Worm (Caenorhabditis elegans) whole organism, L2 larva: ENCODE data around the gene clec-118.

Source experiments
- blmp-1 ChIP-seq: sonication (generic microtip); optimal IDR thresholded peaks from 2 replicates; lab custom pipeline; 2017; ENCODE audit warnings: missing genetic modification characterization, mild to moderate bottlenecking, missing compliant biosample characterization, antibody characterized with exemption, moderate library complexity; ENCODE audit not compliant: insufficient read depth
- elt-1 ChIP-seq: fragments of 150-350 bp; optimal IDR thresholded peaks from 2 replicates; lab custom pipeline; 2014; ENCODE audit warnings: missing biosample characterization, missing genetic modification characterization
- lin-13 ChIP-seq: fragments of 150-350 bp; optimal IDR thresholded peaks from 2 replicates; lab custom pipeline; 2014; ENCODE audit warnings: missing biosample characterization, missing genetic modification reagents, missing genetic modification characterization
- lin-39 ChIP-seq: fragments of 150-350 bp; optimal IDR thresholded peaks from 2 replicates; lab custom pipeline; 2014; ENCODE audit warnings: missing biosample characterization, missing genetic modification reagents, missing genetic modification characterization
- nhr-12 ChIP-seq: fragments of 150-350 bp; optimal IDR thresholded peaks from 2 replicates; lab custom pipeline; 2014; ENCODE audit warnings: missing biosample characterization, missing genetic modification characterization
- nhr-237 ChIP-seq: fragments of 150-350 bp; optimal IDR thresholded peaks from 2 replicates; lab custom pipeline; 2014; ENCODE audit warnings: missing biosample characterization, missing genetic modification characterization
- peb-1 ChIP-seq: fragments of 150-350 bp; optimal IDR thresholded peaks from 2 replicates; lab custom pipeline; 2014; ENCODE audit warnings: missing biosample characterization, missing genetic modification characterization

DNA sequence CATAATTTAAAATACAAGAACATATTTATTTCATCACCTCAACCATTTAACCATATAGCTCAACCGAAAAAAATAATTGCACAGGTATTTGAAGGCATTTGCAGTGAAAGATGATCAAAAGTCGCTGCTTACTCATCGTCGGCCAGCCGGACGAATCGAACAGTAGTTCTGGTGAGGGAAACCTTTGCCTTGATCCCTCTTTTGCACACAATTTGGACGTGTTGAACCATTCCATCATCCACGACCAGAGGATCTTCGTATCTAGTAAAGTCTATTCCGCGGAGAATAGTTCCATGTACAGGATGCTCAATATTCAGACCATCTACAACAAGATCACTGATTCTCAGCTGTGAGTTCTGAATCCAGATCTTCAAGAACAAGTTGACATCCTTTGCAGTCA, 30.3 kb downstream of the clec-118 start:
- no peak for TF ChIP-seq elt-1 (tag; lab: Kevin White, UChicago)
- no peak for TF ChIP-seq peb-1 (tag; lab: Kevin White, UChicago)
- TF ChIP-seq lin-39 (tag; lab: Kevin White, UChicago), result no peak
- TF ChIP-seq nhr-237, result no peak
- no peak for TF ChIP-seq lin-13
- no peak for TF ChIP-seq nhr-12 (tag; lab: Kevin White, UChicago)
- TF ChIP-seq blmp-1 (tag; lab: Kevin White, UChicago), result no peak
